Fruit fly (Drosophila melanogaster) S2 (cell line): ENCODE data around the gene CG44044.

Source experiments
- CG8478 ChIP-seq: fragments of >200 bp; optimal IDR thresholded peaks from 2 replicates; lab custom pipeline; 2018
- CTCF ChIP-seq, 2 experiments: fragments of >200 bp; optimal IDR thresholded peaks; 2 replicates each; lab custom pipeline; 2018

- TF ChIP-seq CG8478 = no peak
- peak; percentile 46 to 61 for TF ChIP-seq CTCF (optimal IDR thresholded peaks at IDR 0.05; lab: Kevin White, UChicago)
Observed at dm6 chr3R:16305185-16305989, 16.3 kb upstream of the CG44044 start, which contains the start of gene Zip89B.
